Fruit fly (Drosophila melanogaster): Measurements from ENCODE around the gene mub.

Gene mub

dm6 chr3L:21828177-21828589, 16.4 kb upstream of the mub start, which contains the start of gene CG32448 (continued):
- TF ChIP-seq bsh (GFP tag; optimal IDR thresholded peaks at IDR 0.05) (peak in 1 of 2 experiments; percentile 52), cg (GFP tag; optimal IDR thresholded peaks at IDR 0.05) (no peak), cwo (GFP tag; optimal IDR thresholded peaks at IDR 0.05) (peak; percentile 6), gem (tag; optimal IDR thresholded peaks at IDR 0.05) (peak; percentile 73), CG8359 (GFP tag; optimal IDR thresholded peaks at IDR 0.05; ENCODE audit: borderline replicate concordance) (no peak), GATAe (GFP tag; conservative IDR thresholded peaks at IDR 0.05) (no peak), Dfd (GFP tag; optimal IDR thresholded peaks at IDR 0.05) (no peak), MBD-R2 (GFP tag; IDR thresholded peaks at IDR 0.05) (peak; percentile 86), CG11398 (GFP tag; optimal IDR thresholded peaks at IDR 0.05) (peak; percentile 63), ewg (GFP tag; optimal IDR thresholded peaks at IDR 0.05) (peak; percentile 1), Xrp1 (GFP tag; IDR thresholded peaks at IDR 0.05) (peak; percentile 63), Sox100B (GFP tag; optimal IDR thresholded peaks at IDR 0.05) (peak; percentile 35), da (GFP tag; optimal IDR thresholded peaks at IDR 0.05) (no peak), slou (GFP tag; optimal IDR thresholded peaks at IDR 0.05) (no peak), CG34376 (GFP tag; optimal IDR thresholded peaks at IDR 0.05) (no peak), CG2116 (GFP tag; optimal IDR thresholded peaks at IDR 0.05) (peak; percentile 35), CG13287 (GFP tag; IDR thresholded peaks at IDR 0.05; ENCODE audit: partially characterized antibody) (peak; percentile 19; the same call in 1 of the 2 replicates), CG15011 (GFP tag; optimal IDR thresholded peaks at IDR 0.05) (no peak), NC2α (GFP tag; optimal IDR thresholded peaks at IDR 0.05) (peak; percentile 30), HLH54F (GFP tag; optimal IDR thresholded peaks at IDR 0.05) (peak; percentile 75), NfI (GFP tag; optimal IDR thresholded peaks at IDR 0.05) (peak; percentile 56), trem (tag; optimal IDR thresholded peaks at IDR 0.05) (peak; percentile 69), Max (GFP tag; optimal IDR thresholded peaks at IDR 0.05) (peak; percentile 13), CG2199 (GFP tag; IDR thresholded peaks at IDR 0.05) (peak; percentile 78; the same call in 1 of the 3 replicates), Antp (GFP tag; optimal IDR thresholded peaks at IDR 0.05) (peak; percentile 72), ATbp (GFP tag; optimal IDR thresholded peaks at IDR 0.05) (no peak), amos (GFP tag; IDR thresholded peaks at IDR 0.05; ENCODE audit: partially characterized antibody) (no peak), CG11695 (GFP tag; IDR thresholded peaks at IDR 0.05) (peak; percentile 50; the same call in 1 of the 3 replicates), dati (GFP tag; IDR thresholded peaks at IDR 0.05) (peak; percentile 54; the same call in 1 of the 2 replicates), CG42726 (GFP tag; IDR thresholded peaks at IDR 0.05; ENCODE audit: partially characterized antibody) (no peak), CG3847 (GFP tag; IDR thresholded peaks at IDR 0.05) (peak; percentile 74), Adf1 (GFP tag; IDR thresholded peaks at IDR 0.05) (no peak), CG10462 (GFP tag; optimal IDR thresholded peaks at IDR 0.05) (no peak), Hmx (GFP tag; optimal IDR thresholded peaks at IDR 0.05) (no peak), Ets65A (GFP tag) (peak; percentile 96), CG6272 (GFP tag; IDR thresholded peaks at IDR 0.05) (peak; percentile 29; the same call in 1 of the 2 replicates), CG17359 (tag; optimal IDR thresholded peaks at IDR 0.05) (peak; percentile 55), CG4404 (GFP tag; IDR thresholded peaks at IDR 0.05) (peak; percentile 53), CrebB (tag; optimal IDR thresholded peaks at IDR 0.05) (no peak), fd64A (GFP tag; optimal IDR thresholded peaks at IDR 0.05) (no peak), CG34224 (GFP tag; IDR thresholded peaks at IDR 0.05; ENCODE audit: partially characterized antibody) (no peak), HHEX (GFP tag; optimal IDR thresholded peaks at IDR 0.05) (peak; percentile 30), ems (GFP tag; optimal IDR thresholded peaks at IDR 0.05) (peak; percentile 59), MTF-1 (GFP tag; optimal IDR thresholded peaks at IDR 0.05; ENCODE audit: borderline replicate concordance) (no peak), CG32767 (GFP tag; IDR thresholded peaks at IDR 0.05) (peak; percentile 51; the same call in 1 of the 2 replicates), grn (GFP tag; optimal IDR thresholded peaks at IDR 0.05) (no peak), NFAT (GFP tag; IDR thresholded peaks at IDR 0.05) (peak; percentile 84), Hr51 (GFP tag; optimal IDR thresholded peaks at IDR 0.05) (peak; percentile 40 to 67), CG9727 (GFP tag; optimal IDR thresholded peaks at IDR 0.05) (peak; percentile 57), CG30403 (GFP tag; optimal IDR thresholded peaks at IDR 0.05) (peak; percentile 73)

Data from whole organism, embryonic.